Worm (Caenorhabditis elegans) whole organism, mixed stage, embryonic: Measurements from ENCODE around the gene tbx-43.

ENCODE experiments used
- ceh-43 ChIP-seq: fragments of 200-800 bp; sonication (Bioruptor generic); optimal IDR thresholded peaks from 2 replicates; lab custom pipeline; 2018; ENCODE audit warnings: mild to moderate bottlenecking, missing genetic modification characterization, moderate library complexity, missing compliant biosample characterization
- elt-1 ChIP-seq: sonication (generic microtip); optimal IDR thresholded peaks from 2 replicates; lab custom pipeline; 2017; ENCODE audit warnings: missing genetic modification characterization, mild to moderate bottlenecking, missing compliant biosample characterization, antibody characterized with exemption, moderate library complexity, borderline replicate concordance; ENCODE audit not compliant: insufficient read depth
- elt-3 ChIP-seq: fragments of 150-350 bp; optimal IDR thresholded peaks from 2 replicates; lab custom pipeline; 2014; ENCODE audit warnings: missing biosample characterization, missing genetic modification characterization
- nhr-12 ChIP-seq: fragments of 150-350 bp; optimal IDR thresholded peaks from 2 replicates; lab custom pipeline; 2014; ENCODE audit warnings: missing biosample characterization, missing genetic modification characterization
- nhr-2 ChIP-seq: fragments of 150-350 bp; optimal IDR thresholded peaks from 2 replicates; lab custom pipeline; 2014; ENCODE audit warnings: missing biosample characterization, missing genetic modification characterization
- nhr-28 ChIP-seq: fragments of 150-350 bp; optimal IDR thresholded peaks from 2 replicates; lab custom pipeline; 2014; ENCODE audit warnings: missing biosample characterization, missing genetic modification characterization
- nhr-76 ChIP-seq: sonication (generic microtip); optimal IDR thresholded peaks from 2 replicates; lab custom pipeline; 2017; ENCODE audit warnings: missing biosample characterization, missing genetic modification characterization
- pha-4 ChIP-seq: fragments of 150-350 bp; optimal IDR thresholded peaks from 2 replicates; lab custom pipeline; 2018; ENCODE audit warnings: missing biosample characterization, missing genetic modification reagents, missing genetic modification characterization
- snpc-4 ChIP-seq: fragments of 150-350 bp; optimal IDR thresholded peaks from 2 replicates; lab custom pipeline; 2014; ENCODE audit warnings: missing biosample characterization, missing genetic modification characterization
- sptf-1 ChIP-seq: sonication (generic microtip); optimal IDR thresholded peaks from 2 replicates; lab custom pipeline; 2017; ENCODE audit warnings: mild to moderate bottlenecking, missing genetic modification characterization, moderate library complexity, missing compliant biosample characterization
- unc-39 ChIP-seq: fragments of 150-350 bp; optimal IDR thresholded peaks from 2 replicates; lab custom pipeline; 2014; ENCODE audit warnings: missing biosample characterization, missing genetic modification characterization
- unc-62 ChIP-seq: fragments of 150-350 bp; optimal IDR thresholded peaks from 2 replicates; lab custom pipeline; 2014; ENCODE audit warnings: missing biosample characterization, missing genetic modification reagents, missing genetic modification characterization
- ztf-11 ChIP-seq: fragments of 150-350 bp; optimal IDR thresholded peaks from 2 replicates; lab custom pipeline; 2014; ENCODE audit warnings: missing biosample characterization, missing genetic modification characterization

DNA sequence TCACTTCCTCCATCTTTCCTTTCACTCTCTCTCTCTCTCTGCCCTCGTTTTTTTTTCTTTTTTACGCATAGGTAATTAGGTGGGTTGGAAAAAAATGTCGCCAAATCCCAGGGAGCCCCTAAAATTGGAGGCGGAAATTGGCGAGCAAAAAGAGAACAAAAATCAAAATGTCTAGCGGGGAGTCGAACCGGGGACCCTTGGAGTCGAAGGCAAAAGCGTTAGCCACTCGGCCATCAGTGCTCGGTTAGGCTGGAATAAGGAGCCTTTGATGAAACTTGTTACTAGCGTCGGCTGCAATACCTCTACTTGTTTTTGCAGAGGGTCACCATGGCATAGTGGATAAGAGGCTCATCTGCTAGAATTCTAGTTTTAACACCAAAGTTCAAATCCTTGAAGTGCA, 26.8 kb downstream of the tbx-43 start:
- TF ChIP-seq nhr-12 (no peak), elt-1 (tag; lab: Kevin White, UChicago) (no peak), nhr-76 (tag; lab: Kevin White, UChicago) (no peak), nhr-28 (tag; lab: Kevin White, UChicago) (no peak), snpc-4 (tag; lab: Kevin White, UChicago) (no peak), ztf-11 (tag; lab: Kevin White, UChicago) (no peak), unc-39 (tag; lab: Kevin White, UChicago) (no peak), nhr-2 (tag; lab: Kevin White, UChicago) (no peak), elt-3 (no peak), unc-62 (GFP tag; lab: Kevin White, UChicago) (no peak), pha-4 (no peak), ceh-43 (GFP tag; lab: Kevin White, UChicago) (no peak), sptf-1 (tag; lab: Kevin White, UChicago) (no peak)
